Fruit fly (Drosophila melanogaster) whole organism, wandering third instar larva: Measurements from ENCODE around the gene CG14400.

Experiments
- Abd-B ChIP-seq: fragments of >200 bp; optimal IDR thresholded peaks from 2 replicates; lab custom pipeline; 2017; ENCODE audit warnings: missing biosample characterization, missing genetic modification characterization
- CG32264 ChIP-seq: fragments of 200-800 bp; sonication (Bioruptor generic); optimal IDR thresholded peaks from 2 replicates; lab custom pipeline; 2016; ENCODE audit warnings: missing biosample characterization, missing genetic modification characterization
- CG9705 ChIP-seq: fragments of 200-800 bp; sonication (Bioruptor generic); optimal IDR thresholded peaks from 2 replicates; lab custom pipeline; 2018; ENCODE audit warnings: missing biosample characterization, mild to moderate bottlenecking, missing genetic modification characterization
- CrebA ChIP-seq: fragments of 200-800 bp; sonication (Bioruptor generic); optimal IDR thresholded peaks from 2 replicates; lab custom pipeline; 2016; ENCODE audit warnings: missing biosample characterization, mild to moderate bottlenecking, missing genetic modification characterization, borderline replicate concordance
- Dfd ChIP-seq: fragments of >200 bp; optimal IDR thresholded peaks from 2 replicates; lab custom pipeline; 2017; ENCODE audit warnings: missing biosample characterization, missing genetic modification characterization
- HLH106 ChIP-seq: fragments of 200-800 bp; optimal IDR thresholded peaks from 3 replicates; lab custom pipeline; 2019; ENCODE audit warnings: missing biosample characterization, mild to moderate bottlenecking, missing genetic modification characterization, moderate library complexity
- Hnf4 ChIP-seq: fragments of 200-800 bp; sonication (Bioruptor generic); optimal IDR thresholded peaks from 2 replicates; lab custom pipeline; 2016; ENCODE audit warnings: missing biosample characterization, mild to moderate bottlenecking, missing genetic modification characterization
- Hr78 ChIP-seq: fragments of >200 bp; optimal IDR thresholded peaks from 2 replicates; lab custom pipeline; 2017; ENCODE audit warnings: missing biosample characterization, missing genetic modification characterization
- Hr83 ChIP-seq: fragments of 200-300 bp; sonication (Bioruptor generic); optimal IDR thresholded peaks from 2 replicates; lab custom pipeline; 2016; ENCODE audit warnings: missing biosample characterization, mild to moderate bottlenecking, missing genetic modification characterization, moderate library complexity; ENCODE audit not compliant: poor library complexity, severe bottlenecking
- Jra ChIP-seq: sonication (Bioruptor generic); optimal IDR thresholded peaks from 2 replicates; lab custom pipeline; 2016; ENCODE audit warnings: missing biosample characterization, missing genetic modification characterization
- Myc ChIP-seq: fragments of >200 bp; optimal IDR thresholded peaks from 2 replicates; lab custom pipeline; 2017
- N ChIP-seq: fragments of >200 bp; optimal IDR thresholded peaks from 2 replicates; lab custom pipeline; 2018; ENCODE audit warnings: missing biosample characterization, missing external identifiers, missing genetic modification characterization
- OdsH ChIP-seq: fragments of 200-800 bp; sonication (Bioruptor generic); optimal IDR thresholded peaks from 2 replicates; lab custom pipeline; 2016; ENCODE audit warnings: missing biosample characterization, mild to moderate bottlenecking, missing genetic modification characterization
- Rel ChIP-seq, 2 experiments: fragments of 200-800 bp; sonication (Bioruptor generic) in 1 of 2; optimal IDR thresholded peaks; 2 replicates in 1 of 2; 3 replicates in 1 of 2; lab custom pipeline; 2016 to 2019; ENCODE audit warnings: mild to moderate bottlenecking in 2 of 2, missing biosample characterization in 2 of 2, missing genetic modification characterization in 2 of 2, moderate library complexity in 1 of 2
- Sp1 ChIP-seq: fragments of 200-800 bp; sonication (Bioruptor generic); optimal IDR thresholded peaks from 3 replicates; lab custom pipeline; 2019; ENCODE audit warnings: missing biosample characterization, mild to moderate bottlenecking, missing genetic modification characterization, moderate library complexity
- Vsx2 ChIP-seq: fragments of 200-300, 225-300 bp; sonication (Bioruptor generic); optimal IDR thresholded peaks from 2 replicates; lab custom pipeline; 2018; ENCODE audit warnings: missing biosample characterization, missing genetic modification characterization; ENCODE audit not compliant: partially characterized antibody
- br ChIP-seq: fragments of 200-800 bp; sonication (Bioruptor generic); optimal IDR thresholded peaks from 2 replicates; lab custom pipeline; 2016; ENCODE audit warnings: missing biosample characterization, missing genetic modification characterization
- brk ChIP-seq: fragments of 200-800 bp; sonication (Bioruptor generic); optimal IDR thresholded peaks from 2 replicates; lab custom pipeline; 2016; ENCODE audit warnings: missing biosample characterization, mild to moderate bottlenecking, missing genetic modification characterization
- dl ChIP-seq, 2 experiments: fragments of 175-275, 200-275 bp in 1 of 2; fragments of 200-275 bp in 1 of 2; sonication (Bioruptor generic); optimal IDR thresholded peaks; lab custom pipeline; 2018; ENCODE audit warnings: mild to moderate bottlenecking in 2 of 2, missing biosample characterization in 2 of 2, missing genetic modification characterization in 2 of 2, moderate library complexity in 2 of 2; ENCODE audit not compliant: partially characterized antibody in 2 of 2, insufficient read depth in 1 of 2
- dmrt93B ChIP-seq: fragments of 200-800 bp; sonication (Bioruptor generic); optimal IDR thresholded peaks from 2 replicates; lab custom pipeline; 2018; ENCODE audit warnings: missing biosample characterization, mild to moderate bottlenecking, missing genetic modification characterization
- dsf ChIP-seq: sonication (Bioruptor generic); optimal IDR thresholded peaks from 2 replicates; lab custom pipeline; 2016; ENCODE audit warnings: missing biosample characterization, missing genetic modification characterization, borderline replicate concordance
- foxo ChIP-seq, 2 experiments: fragments of 200-800 bp; sonication (Bioruptor generic); optimal IDR thresholded peaks; 2 replicates in 1 of 2; 3 replicates in 1 of 2; lab custom pipeline; 2016 to 2017; ENCODE audit warnings: missing biosample characterization in 2 of 2, missing genetic modification characterization in 2 of 2
- fru ChIP-seq: fragments of 200-800 bp; sonication (Bioruptor generic); optimal IDR thresholded peaks from 3 replicates; lab custom pipeline; 2016; ENCODE audit warnings: missing biosample characterization, mild to moderate bottlenecking, missing genetic modification characterization
- h ChIP-seq: fragments of 200-800 bp; sonication (Bioruptor generic); optimal IDR thresholded peaks from 3 replicates; lab custom pipeline; 2016; ENCODE audit warnings: missing biosample characterization, mild to moderate bottlenecking, missing genetic modification characterization
- jim ChIP-seq: fragments of 175-275, 200-325 bp; sonication (Bioruptor generic); optimal IDR thresholded peaks from 2 replicates; lab custom pipeline; 2016; ENCODE audit warnings: missing biosample characterization, mild to moderate bottlenecking, missing genetic modification characterization
- pan ChIP-seq: fragments of >200 bp; optimal IDR thresholded peaks from 2 replicates; lab custom pipeline; 2017
- psq ChIP-seq: fragments of 200-800 bp; sonication (Bioruptor generic); optimal IDR thresholded peaks from 3 replicates; lab custom pipeline; 2017; ENCODE audit warnings: missing biosample characterization, mild to moderate bottlenecking, missing genetic modification characterization, moderate library complexity
- rgr ChIP-seq: fragments of 200-800 bp; sonication (Bioruptor generic); optimal IDR thresholded peaks from 3 replicates; lab custom pipeline; 2016; ENCODE audit warnings: missing biosample characterization, mild to moderate bottlenecking, missing genetic modification characterization
- sage ChIP-seq: fragments of 200-800 bp; sonication (Bioruptor generic); optimal IDR thresholded peaks from 2 replicates; lab custom pipeline; 2016; ENCODE audit warnings: missing biosample characterization, mild to moderate bottlenecking, missing genetic modification characterization
- tai ChIP-seq: sonication (Bioruptor generic); optimal IDR thresholded peaks from 2 replicates; lab custom pipeline; 2016; ENCODE audit warnings: missing biosample characterization, missing genetic modification characterization
- usp ChIP-seq: fragments of >200 bp; optimal IDR thresholded peaks from 2 replicates; lab custom pipeline; 2017; ENCODE audit warnings: missing biosample characterization, missing genetic modification characterization

The CG14400 gene

dm6 chr2L:20817170-20817569 is 40.5 kb downstream of the CG14400 start, which contains the start of gene CheB38b:
Gene CheB38b (minus strand): TSS chr2L:20817270.
- TF ChIP-seq usp (GFP tag; lab: Kevin White, UChicago) (no peak), sage (GFP tag; lab: Kevin White, UChicago) (no peak), tai (GFP tag; lab: Kevin White, UChicago) (no peak), Myc (no peak), dmrt93B (GFP tag; lab: Kevin White, UChicago) (no peak), foxo (GFP tag; optimal IDR thresholded peaks at IDR 0.05; lab: Kevin White, UChicago) (no peak), Vsx2 (GFP tag; lab: Kevin White, UChicago) (no peak), psq (no peak)
- TF ChIP-seq, all 38 proteins: peak for 0

DNA sequence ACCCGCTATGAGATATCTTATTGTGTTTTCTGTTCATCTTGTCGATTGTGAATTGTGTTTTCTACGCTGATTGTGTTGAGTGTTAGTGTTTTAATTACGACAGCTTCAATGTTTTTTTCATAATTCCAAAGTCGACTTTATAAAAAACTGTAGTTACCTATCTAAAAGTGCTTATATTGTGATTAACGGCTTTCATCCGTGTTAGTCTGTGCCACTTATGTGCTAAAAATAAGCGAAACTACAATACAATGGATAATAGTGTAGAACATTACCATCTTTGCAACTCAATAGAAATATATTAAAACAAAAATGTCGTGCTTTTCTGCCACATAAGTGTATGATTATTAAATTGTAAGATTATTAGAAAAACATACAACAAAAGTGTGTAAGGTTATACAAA is 41.6 kb downstream of the CG14400 start, which contains the start of gene CG33322:
Gene CG33322 (minus strand): TSS at position 101 of the 400 bp plus-strand sequence.
- TF ChIP-seq Dfd (no peak), fru (GFP tag; lab: Kevin White, UChicago) (no peak), Hnf4 (no peak), usp (GFP tag; lab: Kevin White, UChicago) (no peak), Jra (GFP tag; lab: Kevin White, UChicago) (no peak), CrebA (GFP tag; lab: Kevin White, UChicago) (no peak), Rel (GFP tag; optimal IDR thresholded peaks at IDR 0.05; lab: Kevin White, UChicago) (no peak), Rel (tag; optimal IDR thresholded peaks at IDR 0.05; lab: Kevin White, UChicago) (no peak), Vsx2 (GFP tag; lab: Kevin White, UChicago) (no peak), psq (no peak), br (GFP tag; lab: Kevin White, UChicago) (no peak), CG32264 (no peak), Sp1 (GFP tag; lab: Kevin White, UChicago) (no peak), N (GFP tag; lab: Kevin White, UChicago) (no peak), CG9705 (GFP tag; lab: Kevin White, UChicago) (no peak), jim (no peak), h (GFP tag; lab: Kevin White, UChicago) (no peak), rgr (GFP tag; lab: Kevin White, UChicago) (no peak), OdsH (GFP tag; lab: Kevin White, UChicago) (no peak), Myc (no peak)

DNA sequence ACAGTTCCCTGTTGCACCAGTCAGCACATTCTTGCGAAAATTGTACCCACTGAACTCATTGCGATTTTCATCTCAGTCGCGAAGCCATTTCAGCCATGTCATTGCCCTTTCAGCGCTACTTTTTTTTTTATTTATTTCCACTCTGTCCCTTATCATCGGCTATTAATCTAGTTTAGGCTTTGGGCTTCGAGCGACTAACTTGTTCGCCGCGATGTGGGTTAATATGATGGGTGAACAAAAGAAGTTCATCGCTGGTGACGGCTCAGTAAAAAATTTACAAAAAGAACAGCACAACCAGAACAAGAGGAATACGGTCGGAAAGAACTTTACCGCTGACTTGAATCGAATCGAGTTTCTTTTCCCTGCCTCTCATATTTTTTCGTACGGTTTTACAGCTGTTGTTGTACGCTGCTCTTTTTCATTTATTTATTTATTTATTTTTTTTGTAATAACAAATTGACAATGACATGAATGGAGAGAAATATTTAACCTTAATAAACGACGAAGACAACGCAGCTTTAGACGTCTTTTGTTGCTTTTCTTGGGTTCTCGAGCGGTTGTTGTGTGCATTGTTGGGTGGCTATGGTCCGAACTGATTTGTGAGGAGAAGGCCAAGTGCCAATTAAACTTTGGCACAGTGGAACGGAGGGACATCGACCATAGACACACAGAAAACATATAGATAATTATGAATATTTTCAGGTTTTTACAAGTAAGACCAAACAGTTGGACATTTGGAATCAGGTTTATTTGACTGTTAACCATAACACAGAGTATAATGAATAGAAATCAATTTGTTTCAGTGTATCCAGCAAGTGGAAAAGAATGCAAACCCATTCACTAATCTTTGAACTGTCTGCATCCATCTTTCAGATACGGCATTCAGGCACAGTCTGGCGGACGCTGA is 45.2 kb downstream of the CG14400 start:
- TF ChIP-seq OdsH (GFP tag; lab: Kevin White, UChicago): no peak
- TF ChIP-seq Jra (GFP tag; lab: Kevin White, UChicago): no peak
- TF ChIP-seq Hr83 (GFP tag; lab: Kevin White, UChicago): no peak
- TF ChIP-seq dl (GFP tag; optimal IDR thresholded peaks at IDR 0.05; lab: Kevin White, UChicago; ENCODE audit: insufficient read depth in 1 of 2, partially characterized antibody in 2 of 2): no peak
- TF ChIP-seq Hnf4: no peak
- TF ChIP-seq tai (GFP tag; lab: Kevin White, UChicago): no peak
- no peak for TF ChIP-seq dsf (GFP tag; lab: Kevin White, UChicago)
- TF ChIP-seq Myc: no peak
- no peak for TF ChIP-seq dmrt93B (GFP tag; lab: Kevin White, UChicago)
- no peak for TF ChIP-seq brk (GFP tag; lab: Kevin White, UChicago)
- TF ChIP-seq fru (GFP tag; lab: Kevin White, UChicago): no peak
- TF ChIP-seq CrebA (GFP tag; lab: Kevin White, UChicago): no peak
- TF ChIP-seq HLH106 (tag; lab: Kevin White, UChicago): no peak
- no peak for TF ChIP-seq pan
- no peak for TF ChIP-seq h (GFP tag; lab: Kevin White, UChicago)
- TF ChIP-seq Hr78: no peak
- no peak for TF ChIP-seq CG32264
- no peak for TF ChIP-seq Dfd
- no peak for TF ChIP-seq Abd-B
